Fruit fly (Drosophila melanogaster) whole organism, adult: ENCODE measurements around the gene CG8004.
A peak's percentile ranks its signal among the peaks of the same experiment; 100 is the strongest.

Experiments
- CG11617 ChIP-seq: fragments of 200-800 bp; sonication (Bioruptor generic); optimal IDR thresholded peaks from 2 replicates; lab custom pipeline; 2017; ENCODE audit warnings: mild to moderate bottlenecking, missing biosample characterization, missing genetic modification reagents, missing genetic modification characterization
- CG12768 ChIP-seq: fragments of 200-800 bp; sonication (Bioruptor generic); optimal IDR thresholded peaks from 2 replicates; lab custom pipeline; 2017; ENCODE audit warnings: missing biosample characterization, missing genetic modification characterization, mild to moderate bottlenecking, moderate library complexity, missing genetic modification reagents
- CG14711 ChIP-seq: fragments of 200-800 bp; sonication (Bioruptor generic); optimal IDR thresholded peaks from 2 replicates; lab custom pipeline; 2018; ENCODE audit warnings: missing biosample characterization, mild to moderate bottlenecking, missing genetic modification characterization, moderate library complexity
- CG1620 ChIP-seq: fragments of 200-800 bp; sonication (Bioruptor generic); optimal IDR thresholded peaks from 2 replicates; lab custom pipeline; 2016; ENCODE audit warnings: missing biosample characterization, missing genetic modification characterization
- CG33017 ChIP-seq: fragments of 200-800 bp; sonication (Bioruptor generic); optimal IDR thresholded peaks from 2 replicates; lab custom pipeline; 2018; ENCODE audit warnings: missing biosample characterization, mild to moderate bottlenecking, missing genetic modification characterization, moderate library complexity
- CG5204 ChIP-seq: fragments of 200-800 bp; sonication (Bioruptor generic); optimal IDR thresholded peaks from 2 replicates; lab custom pipeline; 2016; ENCODE audit warnings: missing biosample characterization, missing genetic modification characterization
- CG7045 ChIP-seq: fragments of 200-800 bp; sonication (Bioruptor generic); optimal IDR thresholded peaks from 2 replicates; lab custom pipeline; 2017; ENCODE audit warnings: missing biosample characterization, mild to moderate bottlenecking, missing genetic modification characterization
- CG7101 ChIP-seq: fragments of 200-800 bp; sonication (Bioruptor generic); optimal IDR thresholded peaks from 2 replicates; lab custom pipeline; 2018; ENCODE audit warnings: missing biosample characterization, mild to moderate bottlenecking, missing genetic modification characterization, moderate library complexity
- Clk ChIP-seq: fragments of 200-800 bp; sonication (Bioruptor generic); optimal IDR thresholded peaks from 2 replicates; lab custom pipeline; 2017; ENCODE audit warnings: missing biosample characterization, missing genetic modification characterization
- Crg-1 ChIP-seq: fragments of 200-800 bp; sonication (Bioruptor generic); optimal IDR thresholded peaks from 2 replicates; lab custom pipeline; 2016; ENCODE audit warnings: missing biosample characterization, missing genetic modification characterization
- Mnt ChIP-seq: fragments of 200-800 bp; sonication (Bioruptor generic); optimal IDR thresholded peaks from 2 replicates; lab custom pipeline; 2016; ENCODE audit warnings: missing biosample characterization, mild to moderate bottlenecking, missing genetic modification characterization
- bab1 ChIP-seq: fragments of 200-800 bp; sonication (Bioruptor generic); optimal IDR thresholded peaks from 3 replicates; lab custom pipeline; 2019; ENCODE audit warnings: missing biosample characterization, mild to moderate bottlenecking, missing genetic modification characterization, moderate library complexity
- cic ChIP-seq: fragments of 200-800 bp; sonication (Bioruptor generic); optimal IDR thresholded peaks from 2 replicates; lab custom pipeline; 2017; ENCODE audit warnings: missing biosample characterization, mild to moderate bottlenecking, missing genetic modification characterization, moderate library complexity
- cnc ChIP-seq, 2 experiments: fragments of >200 bp; optimal IDR thresholded peaks; 2 replicates each; lab custom pipeline; 2017
- kay ChIP-seq: fragments of 200-800 bp; sonication (Bioruptor generic); peaks from one replicate; lab custom pipeline; 2016; ENCODE audit warnings: missing biosample characterization, missing genetic modification characterization, borderline replicate concordance
- ovo ChIP-seq: fragments of 200-800 bp; sonication (Bioruptor generic); optimal IDR thresholded peaks from 2 replicates; lab custom pipeline; 2016; ENCODE audit warnings: missing biosample characterization, missing genetic modification characterization
- pad ChIP-seq: fragments of 200-800 bp; sonication (Bioruptor generic); optimal IDR thresholded peaks from 3 replicates; lab custom pipeline; 2017; ENCODE audit warnings: missing biosample characterization, missing genetic modification characterization, mild to moderate bottlenecking, moderate library complexity, missing genetic modification reagents
- tj ChIP-seq: fragments of 200-800 bp; sonication (Bioruptor generic); optimal IDR thresholded peaks from 3 replicates; lab custom pipeline; 2017; ENCODE audit warnings: missing biosample characterization, mild to moderate bottlenecking, missing genetic modification characterization, moderate library complexity
- toe ChIP-seq: fragments of 200-800 bp; sonication (Bioruptor generic); optimal IDR thresholded peaks from 2 replicates; lab custom pipeline; 2016; ENCODE audit warnings: missing biosample characterization, missing genetic modification characterization

CG8004 gene

DNA sequence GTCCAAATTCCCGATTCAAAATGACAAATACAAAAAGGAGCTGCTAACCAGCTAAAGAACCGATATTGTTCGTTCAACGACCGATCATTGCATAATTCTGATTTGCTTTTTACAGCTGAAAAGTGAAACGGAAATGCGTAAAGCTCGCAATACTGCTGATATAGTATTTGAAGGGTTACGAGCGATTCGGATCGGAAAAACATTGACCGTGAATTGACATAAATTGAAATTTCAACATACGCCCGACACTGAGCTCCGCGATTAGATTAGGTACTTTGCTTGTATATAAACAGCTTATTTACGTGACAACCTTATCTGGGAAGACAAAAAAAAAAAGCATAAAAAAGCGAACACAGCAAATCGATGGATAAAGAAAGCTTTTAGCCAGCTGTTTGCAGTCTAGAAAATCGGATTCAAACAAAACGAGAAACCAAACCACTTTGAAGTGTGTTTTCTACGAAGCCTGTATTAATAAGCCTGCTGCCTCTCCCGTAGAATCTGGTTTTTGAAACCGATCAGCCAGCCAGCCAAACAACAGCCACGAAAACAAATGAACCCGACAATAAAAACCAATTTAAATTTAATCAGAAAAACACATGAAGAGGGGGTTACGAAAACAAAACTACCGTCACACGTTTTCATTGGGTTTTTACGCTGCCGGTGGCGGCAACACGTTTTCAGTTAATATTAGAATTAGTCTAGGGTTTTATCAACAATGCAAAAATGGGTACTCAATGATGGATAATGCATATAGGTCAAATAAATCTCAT lies 26.6 kb downstream of the CG8004 start:
- TF ChIP-seq Mnt (GFP tag; lab: Kevin White, UChicago) (no peak), toe (GFP tag; lab: Kevin White, UChicago) (no peak), bab1 (GFP tag; lab: Kevin White, UChicago) (no peak), cic (GFP tag; lab: Kevin White, UChicago) (peak; percentile 58), cnc (optimal IDR thresholded peaks at IDR 0.05; lab: Kevin White, UChicago) (peak in 1 of 2 experiments; percentile 59), CG7045 (no peak), CG12768 (GFP tag; lab: Kevin White, UChicago) (peak; percentile 38), CG7101 (no peak), kay (GFP tag; lab: Kevin White, UChicago) (peak; percentile 26), tj (GFP tag; lab: Kevin White, UChicago) (peak; percentile 15)

dm6 chr3L:19900184-19901089 lies 27.9 kb downstream of the CG8004 start:
- TF ChIP-seq kay (GFP tag; lab: Kevin White, UChicago) (peak; percentile 99), CG12768 (GFP tag; lab: Kevin White, UChicago) (peak; percentile 35), CG11617 (peak; percentile 21), cic (GFP tag; lab: Kevin White, UChicago) (peak; percentile 56), ovo (GFP tag; lab: Kevin White, UChicago) (no peak)

dm6 chr3L:19899308-19899927 lies 28.9 kb downstream of the CG8004 start:
- TF ChIP-seq CG12768 (GFP tag; lab: Kevin White, UChicago) (peak; percentile 47), CG5204 (GFP tag; lab: Kevin White, UChicago) (no peak), CG33017 (tag; lab: Kevin White, UChicago) (no peak), cic (GFP tag; lab: Kevin White, UChicago) (peak; percentile 73), tj (GFP tag; lab: Kevin White, UChicago) (peak; percentile 1), CG14711 (tag; lab: Kevin White, UChicago) (peak; percentile 87), CG11617 (peak; percentile 14), pad (peak; percentile 5), kay (GFP tag; lab: Kevin White, UChicago) (peak; percentile 95), toe (GFP tag; lab: Kevin White, UChicago) (no peak), Crg-1 (no peak), Mnt (GFP tag; lab: Kevin White, UChicago) (peak; percentile 55), CG7101 (no peak)

DNA sequence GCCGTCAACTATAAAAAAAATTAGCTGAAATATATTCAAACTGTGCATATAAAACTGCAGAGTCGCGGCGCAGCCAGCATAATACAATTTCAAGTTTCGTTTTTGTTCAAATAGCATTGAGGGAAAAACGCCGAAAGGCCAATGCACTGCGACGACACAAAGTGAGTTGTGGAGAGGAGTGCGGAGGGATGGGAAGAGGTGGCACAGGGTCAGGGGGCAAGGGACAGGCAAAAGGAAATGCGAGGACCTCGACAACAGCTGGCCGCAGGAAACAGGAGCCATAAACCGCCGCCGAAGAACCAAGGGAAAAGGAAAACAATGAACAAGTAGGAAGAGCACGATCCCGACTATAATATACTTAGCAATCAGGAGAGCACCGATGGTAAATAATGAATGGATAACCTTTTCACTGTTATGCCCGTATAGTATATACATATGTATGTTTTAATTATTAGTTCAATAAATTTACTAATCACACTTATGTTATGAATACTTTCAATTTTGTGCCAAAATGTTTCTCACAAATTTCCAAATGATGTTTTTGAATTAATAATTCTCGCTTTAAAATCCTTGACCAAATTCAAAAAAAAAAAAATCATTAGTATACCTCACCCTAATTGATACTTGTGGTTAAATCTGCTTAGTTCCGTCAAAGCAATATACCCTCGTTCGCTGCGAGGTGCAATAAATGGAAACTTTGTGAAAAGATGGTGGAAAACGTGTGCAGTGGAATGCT lies 29.6 kb downstream of the CG8004 start:
- no peak for TF ChIP-seq bab1 (GFP tag; lab: Kevin White, UChicago)
- TF ChIP-seq kay (GFP tag; lab: Kevin White, UChicago), result no peak
- no peak for TF ChIP-seq CG5204 (GFP tag; lab: Kevin White, UChicago)
- no peak for TF ChIP-seq CG7045
- no peak for TF ChIP-seq CG12768 (GFP tag; lab: Kevin White, UChicago)
- no peak for TF ChIP-seq CG11617
- no peak for TF ChIP-seq tj (GFP tag; lab: Kevin White, UChicago)
- TF ChIP-seq ovo (GFP tag; lab: Kevin White, UChicago), result no peak
- no peak for TF ChIP-seq CG7101
- TF ChIP-seq CG1620 (GFP tag; lab: Kevin White, UChicago), result no peak
- no peak for TF ChIP-seq Mnt (GFP tag; lab: Kevin White, UChicago)
- TF ChIP-seq CG33017 (tag; lab: Kevin White, UChicago), result no peak
- no peak for TF ChIP-seq Crg-1
- TF ChIP-seq Clk (GFP tag; lab: Kevin White, UChicago), result no peak
- no peak for TF ChIP-seq toe (GFP tag; lab: Kevin White, UChicago)
- no peak for TF ChIP-seq cnc (optimal IDR thresholded peaks at IDR 0.05; lab: Kevin White, UChicago)
- no peak for TF ChIP-seq cic (GFP tag; lab: Kevin White, UChicago)
- no peak for TF ChIP-seq CG14711 (tag; lab: Kevin White, UChicago)

- TF ChIP-seq pad (no peak), kay (GFP tag; lab: Kevin White, UChicago) (no peak), CG12768 (GFP tag; lab: Kevin White, UChicago) (no peak), Mnt (GFP tag; lab: Kevin White, UChicago) (peak; percentile 47), cic (GFP tag; lab: Kevin White, UChicago) (peak; percentile 1)
These were observed 30.7 kb downstream of the CG8004 start for dm6 chr3L:19897685-19898009.
